Worm (Caenorhabditis elegans) whole organism, L3 larva: ENCODE results near the gene C25E10.16.
A peak's percentile ranks its signal among the peaks of the same experiment; 100 is the strongest.

ENCODE experiments used
- aly-2 ChIP-seq: fragments of 150-350 bp; optimal IDR thresholded peaks from 2 replicates; lab custom pipeline; 2014; ENCODE audit warnings: missing biosample characterization, missing genetic modification characterization
- ama-1 ChIP-seq: fragments of 150-350 bp; optimal IDR thresholded peaks from 2 replicates; lab custom pipeline; 2018
- ceh-28 ChIP-seq: fragments of 150-350 bp; optimal IDR thresholded peaks from 2 replicates; lab custom pipeline; 2014; ENCODE audit warnings: missing biosample characterization, missing genetic modification reagents, missing genetic modification characterization
- ceh-9 ChIP-seq: sonication (generic microtip); optimal IDR thresholded peaks from 2 replicates; lab custom pipeline; 2018; ENCODE audit warnings: missing biosample characterization, missing genetic modification characterization
- daf-12 ChIP-seq: fragments of 150-350 bp; optimal IDR thresholded peaks from 2 replicates; lab custom pipeline; 2014; ENCODE audit warnings: missing biosample characterization, missing genetic modification reagents, missing genetic modification characterization
- egl-27 ChIP-seq: sonication (generic microtip); optimal IDR thresholded peaks from 4 replicates; lab custom pipeline; 2017; ENCODE audit warnings: missing biosample characterization, missing genetic modification reagents, missing genetic modification characterization
- egl-5 ChIP-seq: fragments of 150-350 bp; optimal IDR thresholded peaks from 2 replicates; lab custom pipeline; 2017; ENCODE audit warnings: missing biosample characterization, missing genetic modification reagents, missing genetic modification characterization, inconsistent platforms
- elt-1 ChIP-seq: fragments of 150-350 bp; optimal IDR thresholded peaks from 2 replicates; lab custom pipeline; 2014; ENCODE audit warnings: missing biosample characterization, missing genetic modification characterization
- elt-2 ChIP-seq: sonication (generic microtip); optimal IDR thresholded peaks from 2 replicates; lab custom pipeline; 2016; ENCODE audit warnings: missing genetic modification reagents, mild to moderate bottlenecking, missing genetic modification characterization, missing compliant biosample characterization
- elt-3 ChIP-seq, 3 experiments: fragments of 150-350 bp in 1 of 3; sonication (generic microtip) in 2 of 3; optimal IDR thresholded peaks; 2 replicates in 2 of 3; 4 replicates in 1 of 3; lab custom pipeline; 2014 to 2017; ENCODE audit warnings: missing biosample characterization in 3 of 3, missing genetic modification characterization in 3 of 3
- fkh-10 ChIP-seq: sonication (generic microtip); optimal IDR thresholded peaks from 2 replicates; lab custom pipeline; 2017; ENCODE audit warnings: missing biosample characterization, missing genetic modification reagents, missing genetic modification characterization
- fkh-2 ChIP-seq: fragments of 150-350 bp; optimal IDR thresholded peaks from 2 replicates; lab custom pipeline; 2014; ENCODE audit warnings: missing biosample characterization, missing genetic modification reagents, missing genetic modification characterization
- fos-1 ChIP-seq: fragments of 150-350 bp; optimal IDR thresholded peaks from 2 replicates; lab custom pipeline; 2014; ENCODE audit warnings: missing biosample characterization, missing genetic modification characterization
- hmg-11 ChIP-seq: sonication (generic microtip); optimal IDR thresholded peaks from 2 replicates; lab custom pipeline; 2016; ENCODE audit warnings: missing genetic modification characterization, missing compliant biosample characterization
- jun-1 ChIP-seq: fragments of 150-350 bp; optimal IDR thresholded peaks from 2 replicates; lab custom pipeline; 2014; ENCODE audit warnings: missing biosample characterization, missing genetic modification reagents, missing genetic modification characterization
- lin-15B ChIP-seq: fragments of 150-350 bp; optimal IDR thresholded peaks from 2 replicates; lab custom pipeline; 2014; ENCODE audit warnings: missing biosample characterization, missing genetic modification characterization
- lsy-12 ChIP-seq: sonication (generic microtip); optimal IDR thresholded peaks from 2 replicates; lab custom pipeline; 2016; ENCODE audit warnings: mild to moderate bottlenecking, missing genetic modification characterization, missing compliant biosample characterization
- mml-1 ChIP-seq: fragments of 150-350 bp; sonication (generic microtip); optimal IDR thresholded peaks from 3 replicates; lab custom pipeline; 2014; ENCODE audit warnings: missing biosample characterization, missing genetic modification characterization
- nfya-1 ChIP-seq: sonication (generic microtip); optimal IDR thresholded peaks from 2 replicates; lab custom pipeline; 2017; ENCODE audit warnings: missing genetic modification characterization, mild to moderate bottlenecking, missing compliant biosample characterization, antibody characterized with exemption, moderate library complexity; ENCODE audit not compliant: insufficient read depth
- nhr-11 ChIP-seq: fragments of 150-350 bp; optimal IDR thresholded peaks from 2 replicates; lab custom pipeline; 2014; ENCODE audit warnings: missing biosample characterization, missing genetic modification characterization
- nhr-237 ChIP-seq: fragments of 150-350 bp; optimal IDR thresholded peaks from 2 replicates; lab custom pipeline; 2014; ENCODE audit warnings: missing biosample characterization, missing genetic modification characterization
- nhr-25 ChIP-seq: sonication (generic microtip); optimal IDR thresholded peaks from 2 replicates; lab custom pipeline; 2017; ENCODE audit warnings: missing biosample characterization, missing genetic modification characterization
- nhr-28 ChIP-seq: fragments of 150-350 bp; optimal IDR thresholded peaks from 2 replicates; lab custom pipeline; 2014; ENCODE audit warnings: missing biosample characterization, missing genetic modification characterization
- nhr-43 ChIP-seq: sonication (generic microtip); optimal IDR thresholded peaks from 2 replicates; lab custom pipeline; 2016; ENCODE audit warnings: mild to moderate bottlenecking, missing genetic modification characterization, missing compliant biosample characterization; ENCODE audit not compliant: poor library complexity, severe bottlenecking
- nhr-67 ChIP-seq: fragments of 150-350 bp; optimal IDR thresholded peaks from 2 replicates; lab custom pipeline; 2014; ENCODE audit warnings: missing biosample characterization, missing genetic modification characterization
- nhr-76 ChIP-seq: fragments of 150-350 bp; sonication (generic microtip); optimal IDR thresholded peaks from 5 replicates; lab custom pipeline; 2014; ENCODE audit warnings: missing biosample characterization, missing genetic modification characterization
- nhr-77 ChIP-seq: fragments of 150-350 bp; optimal IDR thresholded peaks from 2 replicates; lab custom pipeline; 2014; ENCODE audit warnings: missing biosample characterization, missing genetic modification characterization
- pha-4 ChIP-seq: fragments of 150-350 bp; optimal IDR thresholded peaks from 2 replicates; lab custom pipeline; 2014; ENCODE audit warnings: missing biosample characterization, missing genetic modification reagents, missing genetic modification characterization
- pqm-1 ChIP-seq: fragments of 150-350 bp; optimal IDR thresholded peaks from 2 replicates; lab custom pipeline; 2017; ENCODE audit warnings: missing biosample characterization, missing genetic modification characterization, inconsistent platforms
- sea-2 ChIP-seq: fragments of 150-350 bp; sonication (generic microtip); optimal IDR thresholded peaks from 4 replicates; lab custom pipeline; 2014; ENCODE audit warnings: missing biosample characterization, missing genetic modification reagents, missing genetic modification characterization
- skn-1 ChIP-seq: fragments of 150-350 bp; optimal IDR thresholded peaks from 2 replicates; lab custom pipeline; 2014; ENCODE audit warnings: missing biosample characterization, missing genetic modification characterization
- snpc-4 ChIP-seq: fragments of 150-350 bp; optimal IDR thresholded peaks from 2 replicates; lab custom pipeline; 2014; ENCODE audit warnings: missing biosample characterization, missing genetic modification characterization
- tbx-2 ChIP-seq: sonication (generic microtip); optimal IDR thresholded peaks from 2 replicates; lab custom pipeline; 2016; ENCODE audit warnings: mild to moderate bottlenecking, missing genetic modification characterization, missing compliant biosample characterization
- unc-39 ChIP-seq: sonication (generic microtip); optimal IDR thresholded peaks from 4 replicates; lab custom pipeline; 2017; ENCODE audit warnings: missing biosample characterization, missing genetic modification characterization
- unc-62 ChIP-seq: fragments of 150-350 bp; sonication (generic microtip); optimal IDR thresholded peaks from 4 replicates; lab custom pipeline; 2014; ENCODE audit warnings: missing biosample characterization, missing genetic modification reagents, missing genetic modification characterization
- zag-1 ChIP-seq: fragments of 150-350 bp; optimal IDR thresholded peaks from 2 replicates; lab custom pipeline; 2014; ENCODE audit warnings: missing biosample characterization, missing genetic modification characterization
- ztf-11 ChIP-seq: fragments of 150-350 bp; optimal IDR thresholded peaks from 2 replicates; lab custom pipeline; 2014; ENCODE audit warnings: missing biosample characterization, missing genetic modification characterization

The C25E10.16 gene

ce11 chrV:9051100-9051499, 8.3 kb downstream of the C25E10.16 start, which contains the start of gene C25E10.7:
TSS of gene C25E10.7 (minus strand) at chrV:9051200.
- TF ChIP-seq jun-1 (tag; lab: Kevin White, UChicago) (no peak), unc-62 (no peak), egl-5 (tag; lab: Kevin White, UChicago) (no peak), ama-1 (no peak)

- TF ChIP-seq lin-15B (tag; lab: Kevin White, UChicago) (no peak), elt-2 (tag; lab: Kevin White, UChicago) (no peak), hmg-11 (tag; lab: Kevin White, UChicago) (no peak), unc-39 (tag; lab: Kevin White, UChicago) (no peak), mml-1 (no peak), nhr-67 (tag; lab: Kevin White, UChicago) (no peak), ceh-28 (no peak), egl-27 (no peak), nhr-25 (tag; lab: Kevin White, UChicago) (no peak), egl-5 (tag; lab: Kevin White, UChicago) (no peak), nfya-1 (no peak), skn-1 (no peak), aly-2 (no peak), zag-1 (no peak), nhr-28 (no peak)
Observed at ce11 chrV:9049271-9049670, 10.1 kb downstream of the C25E10.16 start.

ce11 chrV:9047555-9048049, 11.8 kb downstream of the C25E10.16 start, which contains the start of gene C25E10.17:
TSS of gene C25E10.17 (minus strand) at chrV:9047605.
- TF ChIP-seq nhr-11 (tag; lab: Kevin White, UChicago) (peak; percentile 23), tbx-2 (tag; lab: Kevin White, UChicago) (no peak)

- TF ChIP-seq nhr-25 (tag; lab: Kevin White, UChicago): no peak
- TF ChIP-seq unc-62: no peak
- no peak for TF ChIP-seq nhr-237 (tag; lab: Kevin White, UChicago)
- no peak for TF ChIP-seq ceh-9 (tag; lab: Kevin White, UChicago)
- no peak for TF ChIP-seq fos-1
- TF ChIP-seq lsy-12 (tag; lab: Kevin White, UChicago): no peak
- no peak for TF ChIP-seq skn-1
- TF ChIP-seq fkh-2 (tag; lab: Kevin White, UChicago): no peak
- TF ChIP-seq ztf-11 (tag; lab: Kevin White, UChicago): no peak
- no peak for TF ChIP-seq jun-1 (tag; lab: Kevin White, UChicago)
- TF ChIP-seq elt-2 (tag; lab: Kevin White, UChicago): no peak
- TF ChIP-seq nhr-76: no peak
- TF ChIP-seq snpc-4: no peak
- no peak for TF ChIP-seq nhr-28
- TF ChIP-seq nhr-43 (tag; lab: Kevin White, UChicago): no peak
- no peak for TF ChIP-seq pqm-1 (tag; lab: Kevin White, UChicago)
- no peak for TF ChIP-seq daf-12 (tag; lab: Kevin White, UChicago)
- TF ChIP-seq unc-39 (tag; lab: Kevin White, UChicago): no peak
- no peak for TF ChIP-seq elt-3 (tag; optimal IDR thresholded peaks at IDR 0.05; lab: Kevin White, UChicago)
- TF ChIP-seq, all 47 proteins: peak for 0
Observed at ce11 chrV:9044871-9045270, 14.5 kb downstream of the C25E10.16 start, which contains the start of gene nhr-30. TSS of gene nhr-30 (plus strand) at chrV:9045171.

- TF ChIP-seq egl-27 (no peak), ama-1 (no peak), nhr-76 (no peak), nhr-77 (tag; lab: Kevin White, UChicago) (no peak), fkh-10 (no peak), unc-62 (no peak), sea-2 (GFP tag; lab: Kevin White, UChicago) (no peak), fkh-2 (tag; lab: Kevin White, UChicago) (no peak), nhr-237 (tag; lab: Kevin White, UChicago) (no peak), elt-1 (tag; lab: Kevin White, UChicago) (no peak), lin-15B (tag; lab: Kevin White, UChicago) (no peak), lsy-12 (tag; lab: Kevin White, UChicago) (no peak), elt-2 (tag; lab: Kevin White, UChicago) (no peak), hmg-11 (tag; lab: Kevin White, UChicago) (no peak), daf-12 (tag; lab: Kevin White, UChicago) (no peak), pha-4 (tag; lab: Kevin White, UChicago) (no peak), zag-1 (no peak)
Observed at ce11 chrV:9041030-9041429, 18.3 kb downstream of the C25E10.16 start, which contains the start of gene cyp-33B1. TSS of gene cyp-33B1 (plus strand) at chrV:9041330.
